Fruit fly (Drosophila melanogaster) whole organism, embryonic: ENCODE data around the gene ds.

Experiments
- CG1024 ChIP-seq: fragments of 200-800 bp; sonication (Bioruptor generic); IDR thresholded peaks from 2 replicates; pipeline ENCODE4 v1.3.6; 2022; ENCODE audit warnings: missing biosample characterization, missing genetic modification characterization
- CG11085 ChIP-seq: fragments of 200-800 bp; sonication (Bioruptor generic); IDR thresholded peaks from 2 replicates; pipeline ENCODE4 v1.3.6; 2022; ENCODE audit warnings: missing biosample characterization, missing genetic modification characterization
- CG12155 ChIP-seq: fragments of 200-800 bp; sonication (Bioruptor generic); optimal IDR thresholded peaks from 3 replicates; lab custom pipeline; 2016; ENCODE audit warnings: missing biosample characterization, missing genetic modification characterization
- CG12942 ChIP-seq: fragments of 200-800 bp; sonication (Bioruptor generic); optimal IDR thresholded peaks from 3 replicates; lab custom pipeline; 2016; ENCODE audit warnings: missing biosample characterization, missing genetic modification characterization
- CG13624 ChIP-seq: fragments of 200-800 bp; sonication (Bioruptor generic); optimal IDR thresholded peaks from 2 replicates; lab custom pipeline; 2016; ENCODE audit warnings: missing biosample characterization, missing genetic modification characterization
- CG14667 ChIP-seq: fragments of 200-800 bp; sonication (Bioruptor generic); IDR thresholded peaks from 2 replicates; pipeline ENCODE4 v1.3.6; 2022; ENCODE audit warnings: missing biosample characterization, missing genetic modification characterization
- CG14965 ChIP-seq: fragments of 200-800 bp; sonication (Bioruptor generic); optimal IDR thresholded peaks from 2 replicates; lab custom pipeline; 2016; ENCODE audit warnings: missing biosample characterization, missing genetic modification characterization, borderline replicate concordance
- CG15073 ChIP-seq: fragments of 200-800 bp; sonication (Bioruptor generic); optimal IDR thresholded peaks from 2 replicates; lab custom pipeline; 2016; ENCODE audit warnings: missing biosample characterization, missing genetic modification characterization
- CG1602 ChIP-seq: fragments of 200-800 bp; sonication (Bioruptor generic); optimal IDR thresholded peaks from 3 replicates; lab custom pipeline; 2016; ENCODE audit warnings: missing biosample characterization, missing genetic modification characterization
- CG16815 ChIP-seq: fragments of 200-800 bp; sonication (Bioruptor generic); optimal IDR thresholded peaks from 3 replicates; lab custom pipeline; 2017; ENCODE audit warnings: missing biosample characterization, mild to moderate bottlenecking, missing genetic modification characterization
- CG17829 ChIP-seq: fragments of 200-800 bp; optimal IDR thresholded peaks from 2 replicates; lab custom pipeline; 2019; ENCODE audit warnings: missing biosample characterization, mild to moderate bottlenecking, missing genetic modification characterization, moderate library complexity
- CG18262 ChIP-seq: fragments of 200-800 bp; optimal IDR thresholded peaks from 3 replicates; lab custom pipeline; 2019; ENCODE audit warnings: missing biosample characterization, mild to moderate bottlenecking, missing genetic modification characterization, moderate library complexity
- CG2889 ChIP-seq: fragments of 200-800 bp; sonication (Bioruptor generic); IDR thresholded peaks from 3 replicates; pipeline ENCODE4 v1.3.6; 2022; ENCODE audit warnings: missing biosample characterization, missing genetic modification characterization
- CG32532 ChIP-seq: fragments of 200-800 bp; sonication (Bioruptor generic); IDR thresholded peaks from 2 replicates; pipeline ENCODE4 v1.3.6; 2022; ENCODE audit warnings: missing biosample characterization, missing genetic modification characterization
- CG32772 ChIP-seq: fragments of 200-800 bp; sonication (Bioruptor generic); IDR thresholded peaks from 2 replicates; pipeline ENCODE4 v1.3.6; 2022; ENCODE audit warnings: missing biosample characterization, missing genetic modification characterization
- CG3838 ChIP-seq: fragments of 200-800 bp; sonication (Bioruptor generic); optimal IDR thresholded peaks from 3 replicates; lab custom pipeline; 2016; ENCODE audit warnings: missing biosample characterization, missing genetic modification characterization
- CG3847 ChIP-seq: fragments of 200-800 bp; sonication (Bioruptor generic); IDR thresholded peaks from 2 replicates; pipeline ENCODE4 v1.3.6; 2022; ENCODE audit warnings: missing biosample characterization, missing genetic modification characterization
- CG6683 ChIP-seq: fragments of 200-800 bp; sonication (Bioruptor generic); optimal IDR thresholded peaks from 2 replicates; lab custom pipeline; 2017; ENCODE audit warnings: missing biosample characterization, mild to moderate bottlenecking, missing genetic modification characterization, missing genetic modification reagents
- CG6854 ChIP-seq: fragments of 200-800 bp; sonication (Bioruptor generic); optimal IDR thresholded peaks from 3 replicates; lab custom pipeline; 2017; ENCODE audit warnings: missing biosample characterization, mild to moderate bottlenecking, missing genetic modification characterization
- CG7556 ChIP-seq: fragments of 200-800 bp; sonication (Bioruptor generic); optimal IDR thresholded peaks from 2 replicates; lab custom pipeline; 2017; ENCODE audit warnings: missing biosample characterization, mild to moderate bottlenecking, missing genetic modification characterization
- CG7963 ChIP-seq: fragments of 200-800 bp; sonication (Bioruptor generic); IDR thresholded peaks from 3 replicates; pipeline ENCODE4 v1.3.6; 2022; ENCODE audit warnings: missing biosample characterization, missing genetic modification characterization; ENCODE audit not compliant: partially characterized antibody
- CrebB ChIP-seq: fragments of 200-800 bp; sonication (Bioruptor generic); optimal IDR thresholded peaks from 3 replicates; lab custom pipeline; 2018; ENCODE audit warnings: missing biosample characterization, mild to moderate bottlenecking, missing genetic modification characterization
- Fer2 ChIP-seq: fragments of 200-800 bp; sonication (Bioruptor generic); optimal IDR thresholded peaks from 2 replicates; lab custom pipeline; 2018; ENCODE audit warnings: missing biosample characterization, mild to moderate bottlenecking, missing genetic modification characterization, moderate library complexity
- HLH54F ChIP-seq: fragments of 200-800 bp; sonication (Bioruptor generic); optimal IDR thresholded peaks from 3 replicates; lab custom pipeline; 2016; ENCODE audit warnings: missing biosample characterization, missing genetic modification characterization
- Jarid2 ChIP-seq: fragments of 200-800 bp; sonication (Bioruptor generic); optimal IDR thresholded peaks from 3 replicates; lab custom pipeline; 2017; ENCODE audit warnings: mild to moderate bottlenecking, missing biosample characterization, missing genetic modification reagents, missing genetic modification characterization
- Meics ChIP-seq: fragments of 200-800 bp; sonication (Bioruptor generic); optimal IDR thresholded peaks from 2 replicates; lab custom pipeline; 2017; ENCODE audit warnings: missing biosample characterization, mild to moderate bottlenecking, missing genetic modification characterization
- Pdp1 ChIP-seq, 2 experiments: fragments of 200-800 bp; sonication (Bioruptor generic); optimal IDR thresholded peaks; 3 replicates each; lab custom pipeline; 2016; ENCODE audit warnings: missing biosample characterization in 2 of 2, missing genetic modification characterization in 2 of 2, mild to moderate bottlenecking in 1 of 2, moderate library complexity in 1 of 2
- Ptx1 ChIP-seq: fragments of 200-800 bp; sonication (Bioruptor generic); IDR thresholded peaks from 2 replicates; pipeline ENCODE4 v1.3.6; 2022; ENCODE audit warnings: missing biosample characterization, missing genetic modification characterization
- Rfx ChIP-seq: fragments of 200-800 bp; sonication (Bioruptor generic); IDR thresholded peaks from 2 replicates; pipeline ENCODE4 v1.3.6; 2022; ENCODE audit warnings: missing biosample characterization, missing genetic modification characterization
- YL-1 ChIP-seq: fragments of 200-800 bp; sonication (Bioruptor generic); optimal IDR thresholded peaks from 3 replicates; lab custom pipeline; 2017; ENCODE audit warnings: missing biosample characterization, mild to moderate bottlenecking, missing genetic modification characterization
- amos ChIP-seq: fragments of 200-800 bp; sonication (Bioruptor generic); IDR thresholded peaks from 2 replicates; pipeline ENCODE4 v1.3.6; 2022; ENCODE audit warnings: missing biosample characterization, missing genetic modification characterization; ENCODE audit not compliant: partially characterized antibody
- ash1 ChIP-seq: fragments of 200-800 bp; sonication (Bioruptor generic); optimal IDR thresholded peaks from 2 replicates; lab custom pipeline; 2018; ENCODE audit warnings: missing biosample characterization, mild to moderate bottlenecking, missing genetic modification characterization
- cato ChIP-seq: fragments of 200-800 bp; sonication (Bioruptor generic); optimal IDR thresholded peaks from 2 replicates; lab custom pipeline; 2016; ENCODE audit warnings: missing biosample characterization, missing genetic modification characterization, borderline replicate concordance
- crc ChIP-seq: fragments of 200-800 bp; sonication (Bioruptor generic); optimal IDR thresholded peaks from 2 replicates; lab custom pipeline; 2016; ENCODE audit warnings: missing biosample characterization, missing genetic modification characterization
- dan ChIP-seq: fragments of 200-800 bp; sonication (Bioruptor generic); IDR thresholded peaks from 2 replicates; pipeline ENCODE4 v1.3.6; 2022; ENCODE audit warnings: missing biosample characterization, missing genetic modification characterization
- ems ChIP-seq: fragments of 200-800 bp; sonication (Bioruptor generic); optimal IDR thresholded peaks from 3 replicates; lab custom pipeline; 2016; ENCODE audit warnings: missing biosample characterization, missing genetic modification characterization
- fd64A ChIP-seq: fragments of 200-800 bp; sonication (Bioruptor generic); optimal IDR thresholded peaks from 3 replicates; lab custom pipeline; 2018; ENCODE audit warnings: missing biosample characterization, mild to moderate bottlenecking, missing genetic modification characterization
- gfzf ChIP-seq: fragments of 200-800 bp; sonication (Bioruptor generic); optimal IDR thresholded peaks from 2 replicates; lab custom pipeline; 2016; ENCODE audit warnings: missing biosample characterization, mild to moderate bottlenecking, missing genetic modification characterization, moderate library complexity
- jumu ChIP-seq: fragments of 200-800 bp; sonication (Bioruptor generic); optimal IDR thresholded peaks from 3 replicates; lab custom pipeline; 2016; ENCODE audit warnings: missing biosample characterization, missing genetic modification characterization
- maf-S ChIP-seq: fragments of 200-800 bp; sonication (Bioruptor generic); optimal IDR thresholded peaks from 2 replicates; lab custom pipeline; 2016; ENCODE audit warnings: missing biosample characterization, missing genetic modification characterization
- mld ChIP-seq: fragments of 200-800 bp; sonication (Bioruptor generic); IDR thresholded peaks from 3 replicates; pipeline ENCODE4 v1.3.6; 2022; ENCODE audit warnings: missing biosample characterization, missing genetic modification characterization; ENCODE audit not compliant: partially characterized antibody
- oc ChIP-seq: fragments of 200-800 bp; sonication (Bioruptor generic); optimal IDR thresholded peaks from 2 replicates; lab custom pipeline; 2018; ENCODE audit warnings: missing biosample characterization, mild to moderate bottlenecking, missing genetic modification characterization, moderate library complexity
- otp ChIP-seq: fragments of 200-800 bp; sonication (Bioruptor generic); IDR thresholded peaks from 3 replicates; pipeline ENCODE4, ENCODE4 v1.3.6; 2022; ENCODE audit warnings: missing biosample characterization, missing genetic modification characterization
- pan ChIP-seq, 4 experiments: fragments of >200 bp in 3 of 4; fragments of 200-800 bp in 1 of 4; sonication (Bioruptor generic) in 1 of 4; optimal IDR thresholded peaks in 3 of 4; IDR thresholded peaks in 1 of 4; 2 replicates each; pipeline versions ENCODE4 v1.3.6 to Lab custom; 2017 to 2022; ENCODE audit warnings: missing biosample characterization in 2 of 4, missing genetic modification characterization in 2 of 4, mixed read lengths in 1 of 4
- sens-2 ChIP-seq: fragments of 200-800 bp; sonication (Bioruptor generic); IDR thresholded peaks from 2 replicates; pipeline ENCODE4 v1.3.6; 2022; ENCODE audit warnings: missing biosample characterization, missing genetic modification characterization
- seq ChIP-seq: fragments of 200-800 bp; sonication (Bioruptor generic); IDR thresholded peaks from 2 replicates; pipeline ENCODE4 v1.3.6; 2022; ENCODE audit warnings: missing biosample characterization, missing genetic modification characterization
- slbo ChIP-seq: fragments of 200-800 bp; sonication (Bioruptor generic); IDR thresholded peaks from 2 replicates; pipeline ENCODE4 v1.3.6; 2022; ENCODE audit warnings: missing biosample characterization, missing genetic modification characterization
- slou ChIP-seq: fragments of 200-800 bp; sonication (Bioruptor generic); optimal IDR thresholded peaks from 3 replicates; lab custom pipeline; 2016; ENCODE audit warnings: missing biosample characterization, missing genetic modification characterization
- tna ChIP-seq: fragments of 200-800 bp; sonication (Bioruptor generic); IDR thresholded peaks from 2 replicates; pipeline ENCODE4 v1.3.6; 2022; ENCODE audit warnings: missing biosample characterization, missing genetic modification characterization; ENCODE audit not compliant: partially characterized antibody
- zfh2 ChIP-seq: fragments of 200-800 bp; sonication (Bioruptor generic); optimal IDR thresholded peaks from 2 replicates; lab custom pipeline; 2016; ENCODE audit warnings: missing biosample characterization, missing genetic modification characterization

ds gene

DNA sequence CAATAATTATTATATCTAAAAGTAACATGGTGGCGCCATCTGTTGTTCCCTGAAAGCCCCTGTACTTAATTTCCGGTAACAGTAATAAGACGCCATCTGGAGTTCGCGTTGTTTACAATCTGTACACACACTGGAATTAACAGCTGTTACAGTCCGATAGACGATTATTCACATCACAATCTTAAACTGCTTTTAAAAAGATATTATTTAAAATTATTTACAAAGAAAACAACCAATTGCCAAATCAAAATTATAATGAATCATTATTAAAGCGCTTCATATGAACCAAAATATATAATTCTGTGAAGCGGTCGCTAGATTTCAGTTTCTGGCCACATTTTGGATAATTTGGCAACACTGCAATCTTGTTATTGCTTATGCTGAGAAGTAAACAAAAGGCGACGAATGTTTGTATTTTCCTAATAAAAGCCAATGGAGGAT, 112.3 kb downstream of the ds start, which contains the start of gene CG13689 (continued):
- no peak for TF ChIP-seq CG6683 (GFP tag; lab: Kevin White, UChicago)
- TF ChIP-seq CG14965 (GFP tag; lab: Kevin White, UChicago): no peak
- TF ChIP-seq CG1024 (GFP tag; lab: Robert Waterston, UW): peak; percentile 42
- no peak for TF ChIP-seq mld (GFP tag; lab: Robert Waterston, UW)
- peak; percentile 77 for TF ChIP-seq CG17829 (tag; lab: Kevin White, UChicago)
- TF ChIP-seq Jarid2 (GFP tag; lab: Kevin White, UChicago): peak; percentile 45
- no peak for TF ChIP-seq maf-S (GFP tag; lab: Kevin White, UChicago)
- TF ChIP-seq YL-1 (GFP tag; lab: Kevin White, UChicago): peak; percentile 64
- peak; percentile 52 for TF ChIP-seq CG3838 (GFP tag; lab: Kevin White, UChicago)
- TF ChIP-seq oc (tag; lab: Kevin White, UChicago): no peak
- TF ChIP-seq CG12942: peak; percentile 0
- TF ChIP-seq Fer2 (tag; lab: Kevin White, UChicago): peak; percentile 16
- peak; percentile 7 for TF ChIP-seq CG16815 (GFP tag; lab: Kevin White, UChicago)
- peak in 1 of 2 experiments; percentile 29 for TF ChIP-seq Pdp1 (GFP tag; optimal IDR thresholded peaks at IDR 0.05; lab: Kevin White, UChicago)
- peak; percentile 11 for TF ChIP-seq CG15073 (GFP tag; lab: Kevin White, UChicago)
- TF ChIP-seq gfzf (GFP tag; lab: Kevin White, UChicago): no peak
- TF ChIP-seq Meics (GFP tag; lab: Kevin White, UChicago): peak; percentile 52
- TF ChIP-seq CrebB (tag; lab: Kevin White, UChicago): no peak
- TF ChIP-seq cato: no peak
- peak; percentile 23 for TF ChIP-seq slou (GFP tag; lab: Kevin White, UChicago)
- no peak for TF ChIP-seq ash1 (GFP tag; lab: Kevin White, UChicago)
- no peak for TF ChIP-seq pan (optimal IDR thresholded peaks at IDR 0.05; lab: Kevin White, UChicago)
- no peak for TF ChIP-seq pan (GFP tag; optimal IDR thresholded peaks at IDR 0.05 in 1 of 2, IDR thresholded peaks at IDR 0.05 in 1 of 2)
- TF ChIP-seq slbo (GFP tag; lab: Robert Waterston, UW): peak; percentile 82
- peak; percentile 51; the same call in 1 of the 2 replicates for TF ChIP-seq CG32772
- peak; percentile 13; the same call in 1 of the 2 replicates for TF ChIP-seq amos
- no peak for TF ChIP-seq seq
- no peak for TF ChIP-seq dan (GFP tag; lab: Robert Waterston, UW)
- no peak for TF ChIP-seq jumu (GFP tag; lab: Kevin White, UChicago)
- TF ChIP-seq CG14667 (GFP tag; lab: Robert Waterston, UW): peak; percentile 34
- peak; percentile 63 for TF ChIP-seq CG3847 (GFP tag; lab: Robert Waterston, UW)
- TF ChIP-seq CG18262 (tag; lab: Kevin White, UChicago): peak; percentile 53
- no peak for TF ChIP-seq tna (GFP tag; lab: Robert Waterston, UW)
- TF ChIP-seq CG11085 (GFP tag; lab: Robert Waterston, UW): peak; percentile 21; the same call in 1 of the 2 replicates
- no peak for TF ChIP-seq sens-2 (GFP tag; lab: Robert Waterston, UW)
- no peak for TF ChIP-seq CG2889
- peak; percentile 32 for TF ChIP-seq ems
- TF ChIP-seq zfh2 (GFP tag; lab: Kevin White, UChicago): no peak
- no peak for TF ChIP-seq CG7963 (GFP tag; lab: Robert Waterston, UW)
- TF ChIP-seq fd64A (GFP tag; lab: Kevin White, UChicago): no peak
- TF ChIP-seq CG6854 (GFP tag; lab: Kevin White, UChicago): no peak
- TF ChIP-seq otp (GFP tag; lab: Robert Waterston, UW): 0 out of 3 replicates have a peak, but pooled peaks have one; percentile 30
- TF ChIP-seq CG12155: peak; percentile 12
- peak; percentile 65 for TF ChIP-seq Ptx1
- peak; percentile 83 for TF ChIP-seq CG32532 (GFP tag; lab: Robert Waterston, UW)
- TF ChIP-seq CG1602 (GFP tag; lab: Kevin White, UChicago): peak; percentile 59
- no peak for TF ChIP-seq crc (GFP tag; lab: Kevin White, UChicago)
- TF ChIP-seq CG7556 (GFP tag; lab: Kevin White, UChicago): no peak
- peak; percentile 79 for TF ChIP-seq Rfx (GFP tag; lab: Robert Waterston, UW)
- TF ChIP-seq HLH54F (GFP tag; lab: Kevin White, UChicago): peak; percentile 37
- TF ChIP-seq CG13624 (GFP tag; lab: Kevin White, UChicago): no peak
